Worm (Caenorhabditis elegans): ENCODE data around the gene asp-5.

The asp-5 gene

ce11 chrV:8302522-8302921, 30.3 kb downstream of the asp-5 start, which contains the start of gene sel-9:
TSS of gene sel-9 (minus strand) at chrV:8302580.
- TF ChIP-seq pha-4 (tag; optimal IDR thresholded peaks at IDR 0.05) (peak; percentile 60), skn-1 (tag; optimal IDR thresholded peaks at IDR 0.05) (peak; percentile 16), elt-2 (tag; optimal IDR thresholded peaks at IDR 0.05) (peak; percentile 22), lin-15B (tag; optimal IDR thresholded peaks at IDR 0.05) (peak; percentile 74), ceh-28 (tag; optimal IDR thresholded peaks at IDR 0.05) (peak; percentile 9), nfya-1 (tag; optimal IDR thresholded peaks at IDR 0.05; ENCODE audit: insufficient read depth) (peak; percentile 54), lin-39 (tag; optimal IDR thresholded peaks at IDR 0.05) (no peak), nhr-23 (tag; optimal IDR thresholded peaks at IDR 0.05) (peak; percentile 46), unc-39 (tag; optimal IDR thresholded peaks at IDR 0.05) (no peak)

ce11 chrV:8304461-8305195, 32.4 kb downstream of the asp-5 start, which contains the start of gene W02D7.11:
TSS of gene W02D7.11 (minus strand) at chrV:8304511.
- TF ChIP-seq pha-4 (tag; optimal IDR thresholded peaks at IDR 0.05), result peak; percentile 87
- no peak for TF ChIP-seq lin-15B (tag; optimal IDR thresholded peaks at IDR 0.05)
- TF ChIP-seq nhr-23 (tag; optimal IDR thresholded peaks at IDR 0.05), result no peak
- TF ChIP-seq elt-2 (tag; optimal IDR thresholded peaks at IDR 0.05), result peak; percentile 36
- TF ChIP-seq ceh-9 (tag; optimal IDR thresholded peaks at IDR 0.05), result no peak
- TF ChIP-seq fos-1 (tag; optimal IDR thresholded peaks at IDR 0.05), result no peak
- peak; percentile 9 for TF ChIP-seq pqm-1 (tag; optimal IDR thresholded peaks at IDR 0.05)

DNA sequence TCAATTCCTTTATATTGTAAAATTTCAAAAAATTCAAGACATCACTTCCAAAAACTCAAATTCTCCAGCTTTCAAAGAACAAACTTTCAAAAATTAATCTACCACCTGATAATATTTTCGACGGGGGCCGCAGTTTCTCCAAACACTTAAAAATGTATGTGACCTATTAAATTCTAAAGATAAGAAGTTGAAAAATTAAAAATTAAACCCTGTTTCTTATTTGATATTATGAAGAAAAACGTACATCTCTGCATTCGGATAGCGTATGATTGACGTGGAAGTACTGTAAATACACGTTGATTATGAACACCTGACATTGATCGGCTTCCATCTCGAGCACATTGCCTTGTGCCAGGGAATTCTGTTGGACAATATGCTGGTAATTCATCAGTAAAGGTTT, 33.8 kb downstream of the asp-5 start:
- TF ChIP-seq elt-2 (tag; optimal IDR thresholded peaks at IDR 0.05) (peak; percentile 70), ceh-28 (tag; optimal IDR thresholded peaks at IDR 0.05) (no peak), pqm-1 (tag; optimal IDR thresholded peaks at IDR 0.05) (peak; percentile 58), nhr-12 (tag; optimal IDR thresholded peaks at IDR 0.05) (no peak), pha-4 (tag; optimal IDR thresholded peaks at IDR 0.05) (peak; percentile 23)

- TF ChIP-seq egl-5 (tag; optimal IDR thresholded peaks at IDR 0.05) (no peak), elt-2 (tag; optimal IDR thresholded peaks at IDR 0.05) (no peak)
Measured at ce11 chrV:8306366-8306765, 34.2 kb downstream of the asp-5 start, which contains the start of gene W02D7.8. TSS of gene W02D7.8 (minus strand) at chrV:8306466.

DNA sequence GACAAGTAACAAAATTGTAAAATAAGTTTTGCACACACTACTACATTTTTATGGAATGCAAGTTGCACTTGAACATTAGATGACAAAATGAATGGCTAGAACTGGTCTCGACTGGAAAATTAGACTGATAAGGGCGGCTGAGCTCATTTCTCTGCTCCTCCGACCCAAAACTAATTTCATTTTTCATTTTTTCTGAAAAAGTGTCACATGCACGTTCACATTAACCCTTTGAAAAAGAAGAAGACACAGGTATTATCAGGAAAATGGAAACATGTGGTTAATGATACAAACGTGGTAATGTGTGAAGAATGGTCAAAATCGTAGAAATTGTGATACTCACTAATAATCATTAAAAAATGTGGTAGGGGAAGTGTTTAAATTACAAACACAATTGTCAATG, 34.8 kb downstream of the asp-5 start:
- TF ChIP-seq tbx-2 (tag; optimal IDR thresholded peaks at IDR 0.05), result no peak
- peak; percentile 71 for TF ChIP-seq pqm-1 (tag; optimal IDR thresholded peaks at IDR 0.05)
- TF ChIP-seq elt-2 (tag; optimal IDR thresholded peaks at IDR 0.05), result peak; percentile 81

ce11 chrV:8307681-8308080, 35.5 kb downstream of the asp-5 start, which contains the start of gene clec-218:
TSS of gene clec-218 (plus strand) at chrV:8307942.
- TF ChIP-seq nhr-77 (tag; optimal IDR thresholded peaks at IDR 0.05) (no peak), ceh-28 (tag; optimal IDR thresholded peaks at IDR 0.05) (no peak), jun-1 (tag; optimal IDR thresholded peaks at IDR 0.05) (no peak), ztf-4 (tag; optimal IDR thresholded peaks at IDR 0.05) (no peak), nhr-67 (tag; optimal IDR thresholded peaks at IDR 0.05) (no peak), elt-2 (tag; optimal IDR thresholded peaks at IDR 0.05) (peak; percentile 90), ceh-82 (tag; optimal IDR thresholded peaks at IDR 0.05) (no peak), nhr-28 (tag; optimal IDR thresholded peaks at IDR 0.05) (no peak), lsy-12 (tag; optimal IDR thresholded peaks at IDR 0.05) (no peak), nfya-1 (tag; optimal IDR thresholded peaks at IDR 0.05; ENCODE audit: insufficient read depth) (no peak), unc-62 (GFP tag; optimal IDR thresholded peaks at IDR 0.05) (no peak), pqm-1 (tag; optimal IDR thresholded peaks at IDR 0.05) (peak; percentile 78), egl-27 (tag; optimal IDR thresholded peaks at IDR 0.05) (no peak)

- no peak for TF ChIP-seq unc-62 (GFP tag; optimal IDR thresholded peaks at IDR 0.05)
- TF ChIP-seq ceh-82 (tag; optimal IDR thresholded peaks at IDR 0.05), result no peak
- no peak for TF ChIP-seq tbx-2 (tag; optimal IDR thresholded peaks at IDR 0.05)
- no peak for TF ChIP-seq egl-27 (tag; optimal IDR thresholded peaks at IDR 0.05)
- no peak for TF ChIP-seq mml-1 (tag; optimal IDR thresholded peaks at IDR 0.05)
- no peak for TF ChIP-seq eor-1 (tag; optimal IDR thresholded peaks at IDR 0.05)
- TF ChIP-seq nhr-25 (tag; optimal IDR thresholded peaks at IDR 0.05), result no peak
- TF ChIP-seq fkh-10 (GFP tag; optimal IDR thresholded peaks at IDR 0.05), result no peak
- no peak for TF ChIP-seq nfya-1 (tag; optimal IDR thresholded peaks at IDR 0.05; ENCODE audit: insufficient read depth)
- TF ChIP-seq unc-39 (tag; optimal IDR thresholded peaks at IDR 0.05), result no peak
- TF ChIP-seq skn-1 (tag; optimal IDR thresholded peaks at IDR 0.05), result no peak
- no peak for TF ChIP-seq elt-2 (tag; optimal IDR thresholded peaks at IDR 0.05)
- no peak for TF ChIP-seq lin-39 (tag; optimal IDR thresholded peaks at IDR 0.05)
- no peak for TF ChIP-seq zag-1 (tag; optimal IDR thresholded peaks at IDR 0.05)
- no peak for TF ChIP-seq nhr-11 (tag; optimal IDR thresholded peaks at IDR 0.05)
- no peak for TF ChIP-seq hmg-11 (tag; optimal IDR thresholded peaks at IDR 0.05)
- TF ChIP-seq ztf-4 (tag; optimal IDR thresholded peaks at IDR 0.05), result no peak
- TF ChIP-seq fkh-2 (tag; optimal IDR thresholded peaks at IDR 0.05), result no peak
- no peak for TF ChIP-seq nhr-237 (tag; optimal IDR thresholded peaks at IDR 0.05)
- no peak for TF ChIP-seq nhr-12 (tag; optimal IDR thresholded peaks at IDR 0.05)
Measured at ce11 chrV:8311210-8311609, 39.0 kb downstream of the asp-5 start, which contains the start of gene W02D7.12. TSS of gene W02D7.12 (plus strand) at chrV:8311510.
